Fruit fly (Drosophila melanogaster) Kc167 (cell line): ENCODE results near the gene CG12983.

Experiments
- Sin3A ChIP-seq: fragments of >200 bp; optimal IDR thresholded peaks from 2 replicates; lab custom pipeline; 2018; ENCODE audit warnings: missing external identifiers
- h ChIP-seq: fragments of >200 bp; optimal IDR thresholded peaks from 3 replicates; lab custom pipeline; 2018; ENCODE audit warnings: missing external identifiers
- psq ChIP-seq: fragments of >200 bp; optimal IDR thresholded peaks from 2 replicates; lab custom pipeline; 2017; ENCODE audit warnings: missing external identifiers

dm6 chr3L:20918945-20919344 lies 47.6 kb downstream of the CG12983 start:
- TF ChIP-seq Sin3A (lab: Kevin White, UChicago), result no peak
- no peak for TF ChIP-seq psq
- no peak for TF ChIP-seq h (lab: Kevin White, UChicago)
